Fruit fly (Drosophila melanogaster): ENCODE results near the gene CG11504.

The CG11504 gene

dm6 chr3R:30022452-30023028 is 24.8 kb downstream of the CG11504 start, which contains the start of the genes RpS28a and Axn (continued):
- no peak for TF ChIP-seq CG1602 (GFP tag; optimal IDR thresholded peaks at IDR 0.05)
- TF ChIP-seq Sry-δ (GFP tag; optimal IDR thresholded peaks at IDR 0.05), result peak; percentile 76
- 0 out of 3 replicates have a peak, but pooled peaks have one; percentile 41 for TF ChIP-seq ken (GFP tag; IDR thresholded peaks at IDR 0.05)
- no peak for TF ChIP-seq Trl (optimal IDR thresholded peaks at IDR 0.05)
- no peak for TF ChIP-seq Trl (GFP tag; optimal IDR thresholded peaks at IDR 0.05)
- peak; percentile 42; the same call in 1 of the 2 replicates for TF ChIP-seq hbn (GFP tag; IDR thresholded peaks at IDR 0.05; ENCODE audit: partially characterized antibody)
- TF ChIP-seq phol (tag; optimal IDR thresholded peaks at IDR 0.05), result peak; percentile 37
- TF ChIP-seq amos (GFP tag; IDR thresholded peaks at IDR 0.05; ENCODE audit: partially characterized antibody), result peak; percentile 65; the same call in 1 of the 2 replicates
- TF ChIP-seq E2f1 (GFP tag; IDR thresholded peaks at IDR 0.05), result no peak
- no peak for TF ChIP-seq seq (GFP tag; IDR thresholded peaks at IDR 0.05)
- no peak for TF ChIP-seq Max (GFP tag; optimal IDR thresholded peaks at IDR 0.05)
- TF ChIP-seq Lpt (GFP tag; optimal IDR thresholded peaks at IDR 0.05), result no peak
- TF ChIP-seq Antp (GFP tag; optimal IDR thresholded peaks at IDR 0.05), result no peak
- no peak for TF ChIP-seq CG11398 (GFP tag; optimal IDR thresholded peaks at IDR 0.05)
- no peak for TF ChIP-seq CG8281 (tag; optimal IDR thresholded peaks at IDR 0.05)
- no peak for TF ChIP-seq CG12219 (GFP tag; optimal IDR thresholded peaks at IDR 0.05)
- TF ChIP-seq CG18764 (GFP tag; optimal IDR thresholded peaks at IDR 0.05), result no peak
- TF ChIP-seq dpn (GFP tag; optimal IDR thresholded peaks at IDR 0.05), result peak; percentile 37 to 42
- no peak for TF ChIP-seq CG6765 (GFP tag; optimal IDR thresholded peaks at IDR 0.05)
- no peak for TF ChIP-seq bcd (GFP tag; optimal IDR thresholded peaks at IDR 0.05)
- TF ChIP-seq ci (GFP tag; IDR thresholded peaks at IDR 0.05), result peak; percentile 32; the same call in 1 of the 3 replicates
- no peak for TF ChIP-seq CG8089 (GFP tag; optimal IDR thresholded peaks at IDR 0.05)
- no peak for TF ChIP-seq CG1233 (GFP tag; optimal IDR thresholded peaks at IDR 0.05)
- TF ChIP-seq Camta (GFP tag; optimal IDR thresholded peaks at IDR 0.05), result no peak
- TF ChIP-seq jing (GFP tag; optimal IDR thresholded peaks at IDR 0.05), result no peak
- peak; percentile 58 for TF ChIP-seq Dp (GFP tag; optimal IDR thresholded peaks at IDR 0.05)
- TF ChIP-seq CTCF (GFP tag; optimal IDR thresholded peaks at IDR 0.05), result peak; percentile 97
- TF ChIP-seq CG7745 (tag; optimal IDR thresholded peaks at IDR 0.05), result no peak
- TF ChIP-seq tio (GFP tag; optimal IDR thresholded peaks at IDR 0.05), result no peak
- TF ChIP-seq C15 (GFP tag; IDR thresholded peaks at IDR 0.05), result no peak
- TF ChIP-seq Blimp-1 (GFP tag; optimal IDR thresholded peaks at IDR 0.05), result no peak
- TF ChIP-seq CG12299 (tag; optimal IDR thresholded peaks at IDR 0.05), result peak; percentile 7
- TF ChIP-seq luna (GFP tag; optimal IDR thresholded peaks at IDR 0.05), result no peak
- no peak for TF ChIP-seq CG2120 (GFP tag; optimal IDR thresholded peaks at IDR 0.05)
- peak; percentile 28 for TF ChIP-seq CG13624 (GFP tag; optimal IDR thresholded peaks at IDR 0.05)
- TF ChIP-seq Opbp (GFP tag; IDR thresholded peaks at IDR 0.05; ENCODE audit: partially characterized antibody), result peak; percentile 56; the same call in 2 of the 3 replicates
- no peak for TF ChIP-seq CG13775 (GFP tag; optimal IDR thresholded peaks at IDR 0.05)
- peak; percentile 49 for TF ChIP-seq CHES-1-like (GFP tag; optimal IDR thresholded peaks at IDR 0.05)
- TF ChIP-seq CG4820 (GFP tag; optimal IDR thresholded peaks at IDR 0.05), result no peak
- no peak for TF ChIP-seq pfk (GFP tag; optimal IDR thresholded peaks at IDR 0.05)
- peak; percentile 66 for TF ChIP-seq NFAT (GFP tag; IDR thresholded peaks at IDR 0.05)
- no peak for TF ChIP-seq CG10209 (GFP tag; optimal IDR thresholded peaks at IDR 0.05)
- no peak for TF ChIP-seq slou (GFP tag; optimal IDR thresholded peaks at IDR 0.05)
- 0 out of 3 replicates have a peak, but pooled peaks have one; percentile 10 for TF ChIP-seq CG34224 (GFP tag; IDR thresholded peaks at IDR 0.05; ENCODE audit: partially characterized antibody)
- no peak for TF ChIP-seq pum (GFP tag; optimal IDR thresholded peaks at IDR 0.05)
- TF ChIP-seq CG2116 (GFP tag; optimal IDR thresholded peaks at IDR 0.05), result peak; percentile 97
- peak; percentile 18 for TF ChIP-seq bab2 (GFP tag; optimal IDR thresholded peaks at IDR 0.05)
- no peak for TF ChIP-seq NC2β (GFP tag; optimal IDR thresholded peaks at IDR 0.05)
- no peak for TF ChIP-seq CG11085 (GFP tag; IDR thresholded peaks at IDR 0.05)
- TF ChIP-seq Dfd (GFP tag; optimal IDR thresholded peaks at IDR 0.05), result no peak
- TF ChIP-seq pan (optimal IDR thresholded peaks at IDR 0.05), result no peak
- TF ChIP-seq pan (GFP tag; optimal IDR thresholded peaks at IDR 0.05 in 1 of 2, IDR thresholded peaks at IDR 0.05 in 1 of 2), result peak in 1 of 2 experiments; percentile 26
